Fruit fly (Drosophila melanogaster) whole organism, embryonic: Measurements from ENCODE around the gene Arp1.

Experiments used
- CG11504 ChIP-seq: fragments of 200-800 bp; sonication (Bioruptor generic); optimal IDR thresholded peaks from 3 replicates; lab custom pipeline; 2019; ENCODE audit warnings: missing biosample characterization, mild to moderate bottlenecking, missing genetic modification characterization, moderate library complexity
- CG11560 ChIP-seq: fragments of 200-800 bp; sonication (Bioruptor generic); IDR thresholded peaks from 3 replicates; pipeline ENCODE4 v1.3.6; 2022; ENCODE audit warnings: missing biosample characterization, missing genetic modification characterization
- CG12219 ChIP-seq: fragments of 200-800 bp; sonication (Bioruptor generic); optimal IDR thresholded peaks from 3 replicates; lab custom pipeline; 2018; ENCODE audit warnings: missing biosample characterization, mild to moderate bottlenecking, missing genetic modification characterization
- CG12659 ChIP-seq: fragments of 200-800 bp; sonication (Bioruptor generic); optimal IDR thresholded peaks from 3 replicates; lab custom pipeline; 2017; ENCODE audit warnings: mild to moderate bottlenecking, missing biosample characterization, missing genetic modification reagents, missing genetic modification characterization
- CG13123 ChIP-seq: fragments of 200-800 bp; sonication (Bioruptor generic); optimal IDR thresholded peaks from 2 replicates; lab custom pipeline; 2016; ENCODE audit warnings: missing biosample characterization, missing genetic modification characterization
- CG15479 ChIP-seq: fragments of 200-800 bp; sonication (Bioruptor generic); optimal IDR thresholded peaks from 3 replicates; lab custom pipeline; 2019; ENCODE audit warnings: missing biosample characterization, mild to moderate bottlenecking, missing genetic modification characterization, moderate library complexity
- CG17328 ChIP-seq: fragments of 200-800 bp; sonication (Bioruptor generic); IDR thresholded peaks from 2 replicates; pipeline ENCODE4 v1.3.6; 2022; ENCODE audit warnings: missing biosample characterization, missing genetic modification characterization
- CG17612 ChIP-seq: fragments of 200-800 bp; sonication (Bioruptor generic); IDR thresholded peaks from 2 replicates; pipeline ENCODE4 v1.3.6; 2022; ENCODE audit warnings: missing biosample characterization, missing genetic modification characterization
- CG18619 ChIP-seq: fragments of 200-800 bp; sonication (Bioruptor generic); optimal IDR thresholded peaks from 3 replicates; lab custom pipeline; 2017; ENCODE audit warnings: missing biosample characterization, mild to moderate bottlenecking, missing genetic modification characterization
- CG2129 ChIP-seq: fragments of 200-800 bp; sonication (Bioruptor generic); IDR thresholded peaks from 2 replicates; pipeline ENCODE4 v1.3.6; 2022; ENCODE audit warnings: missing biosample characterization, missing genetic modification characterization; ENCODE audit not compliant: partially characterized antibody
- CG31441 ChIP-seq: fragments of 200-800 bp; sonication (Bioruptor generic); IDR thresholded peaks from 2 replicates; pipeline ENCODE4 v1.3.6; 2022; ENCODE audit warnings: missing biosample characterization, missing genetic modification characterization
- CG33213 ChIP-seq: fragments of 200-800 bp; sonication (Bioruptor generic); optimal IDR thresholded peaks from 3 replicates; lab custom pipeline; 2016; ENCODE audit warnings: missing biosample characterization, missing genetic modification characterization
- CG4404 ChIP-seq: fragments of 200-800 bp; sonication (Bioruptor generic); IDR thresholded peaks from 2 replicates; pipeline ENCODE4 v1.3.6; 2022; ENCODE audit warnings: missing biosample characterization, missing genetic modification characterization
- CG5953 ChIP-seq: fragments of 200-800 bp; sonication (Bioruptor generic); IDR thresholded peaks from 2 replicates; pipeline ENCODE4 v1.3.6; 2022; ENCODE audit warnings: missing biosample characterization, missing genetic modification characterization
- CG6272 ChIP-seq: fragments of 200-800 bp; sonication (Bioruptor generic); IDR thresholded peaks from 2 replicates; pipeline ENCODE4 v1.3.6; 2022; ENCODE audit warnings: missing biosample characterization, missing genetic modification characterization
- CG7839 ChIP-seq: fragments of 200-800 bp; sonication (Bioruptor generic); optimal IDR thresholded peaks from 3 replicates; lab custom pipeline; 2018; ENCODE audit warnings: missing biosample characterization, mild to moderate bottlenecking, missing genetic modification characterization, moderate library complexity
- CHES-1-like ChIP-seq: fragments of 200-800 bp; sonication (Bioruptor generic); optimal IDR thresholded peaks from 2 replicates; lab custom pipeline; 2016; ENCODE audit warnings: missing biosample characterization, missing genetic modification characterization
- CoRest ChIP-seq: fragments of 200-800 bp; sonication (Bioruptor generic); optimal IDR thresholded peaks from 3 replicates; lab custom pipeline; 2018; ENCODE audit warnings: missing biosample characterization, mild to moderate bottlenecking, missing genetic modification characterization, moderate library complexity
- Dek ChIP-seq: fragments of 200-800 bp; sonication (Bioruptor generic); optimal IDR thresholded peaks from 3 replicates; lab custom pipeline; 2019; ENCODE audit warnings: missing biosample characterization, mild to moderate bottlenecking, missing genetic modification characterization, moderate library complexity
- Dll ChIP-seq: fragments of 200-800 bp; sonication (Bioruptor generic); IDR thresholded peaks from 4 replicates; pipeline ENCODE4 v1.3.6; 2022; ENCODE audit warnings: missing biosample characterization, missing genetic modification characterization; ENCODE audit not compliant: partially characterized antibody
- Fer2 ChIP-seq: fragments of 200-800 bp; sonication (Bioruptor generic); optimal IDR thresholded peaks from 2 replicates; lab custom pipeline; 2018; ENCODE audit warnings: missing biosample characterization, mild to moderate bottlenecking, missing genetic modification characterization, moderate library complexity
- Hr51 ChIP-seq, 2 experiments: fragments of 200-800 bp; sonication (Bioruptor generic); optimal IDR thresholded peaks; 2 replicates in 1 of 2; 3 replicates in 1 of 2; lab custom pipeline; 2016 to 2018; ENCODE audit warnings: missing biosample characterization in 2 of 2, missing genetic modification characterization in 2 of 2, mild to moderate bottlenecking in 1 of 2, moderate library complexity in 1 of 2
- Side ChIP-seq: fragments of 200-800 bp; sonication (Bioruptor generic); optimal IDR thresholded peaks from 2 replicates; lab custom pipeline; 2016; ENCODE audit warnings: missing biosample characterization, missing genetic modification characterization
- chinmo ChIP-seq: fragments of 200-800 bp; sonication (Bioruptor generic); IDR thresholded peaks from 4 replicates; pipeline ENCODE4 v1.3.6; 2022; ENCODE audit warnings: missing biosample characterization, missing genetic modification characterization; ENCODE audit not compliant: partially characterized antibody
- ci ChIP-seq: fragments of 200-800 bp; sonication (Bioruptor generic); IDR thresholded peaks from 3 replicates; pipeline ENCODE4 v1.3.6; 2022; ENCODE audit warnings: missing biosample characterization, missing genetic modification characterization
- corto ChIP-seq: fragments of 200-800 bp; sonication (Bioruptor generic); optimal IDR thresholded peaks from 2 replicates; lab custom pipeline; 2016; ENCODE audit warnings: missing biosample characterization, mild to moderate bottlenecking, missing genetic modification characterization, moderate library complexity
- dysf ChIP-seq: fragments of 200-800 bp; sonication (Bioruptor generic); IDR thresholded peaks from 3 replicates; pipeline ENCODE4 v1.3.6; 2022; ENCODE audit warnings: missing biosample characterization, missing genetic modification characterization
- en ChIP-seq: fragments of 200-800 bp; sonication (Bioruptor generic); optimal IDR thresholded peaks from 2 replicates; lab custom pipeline; 2016; ENCODE audit warnings: missing biosample characterization, missing genetic modification characterization
- insv ChIP-seq, 2 experiments: fragments of 200-800 bp; sonication (Bioruptor generic); optimal IDR thresholded peaks; 3 replicates each; lab custom pipeline; 2016 to 2018; ENCODE audit warnings: missing biosample characterization in 2 of 2, missing genetic modification characterization in 2 of 2
- lola ChIP-seq, 3 experiments: fragments of >200 bp in 2 of 3; fragments of 200-800 bp in 1 of 3; sonication (Bioruptor generic) in 1 of 3; optimal IDR thresholded peaks; 2 replicates each; lab custom pipeline; 2017 to 2019; ENCODE audit warnings: missing biosample characterization in 3 of 3, missing genetic modification characterization in 3 of 3, mild to moderate bottlenecking in 1 of 3, moderate library complexity in 1 of 3
- luna ChIP-seq: fragments of 200-800 bp; sonication (Bioruptor generic); optimal IDR thresholded peaks from 2 replicates; lab custom pipeline; 2016; ENCODE audit warnings: missing biosample characterization, missing genetic modification characterization
- mam ChIP-seq: fragments of 200-800 bp; sonication (Bioruptor generic); optimal IDR thresholded peaks from 3 replicates; lab custom pipeline; 2016; ENCODE audit warnings: missing biosample characterization, missing genetic modification characterization
- row ChIP-seq: fragments of 200-800 bp; sonication (Bioruptor generic); IDR thresholded peaks from 3 replicates; pipeline ENCODE4 v1.3.6; 2022; ENCODE audit warnings: missing biosample characterization, missing genetic modification characterization
- sima ChIP-seq: fragments of 200-800 bp; sonication (Bioruptor generic); optimal IDR thresholded peaks from 2 replicates; lab custom pipeline; 2016; ENCODE audit warnings: missing biosample characterization, missing genetic modification characterization
- slou ChIP-seq: fragments of 200-800 bp; sonication (Bioruptor generic); optimal IDR thresholded peaks from 3 replicates; lab custom pipeline; 2016; ENCODE audit warnings: missing biosample characterization, missing genetic modification characterization
- stwl ChIP-seq: fragments of 200-800 bp; sonication (Bioruptor generic); optimal IDR thresholded peaks from 3 replicates; lab custom pipeline; 2018; ENCODE audit warnings: missing biosample characterization, mild to moderate bottlenecking, missing genetic modification characterization, moderate library complexity
- tna ChIP-seq: fragments of 200-800 bp; sonication (Bioruptor generic); IDR thresholded peaks from 2 replicates; pipeline ENCODE4 v1.3.6; 2022; ENCODE audit warnings: missing biosample characterization, missing genetic modification characterization; ENCODE audit not compliant: partially characterized antibody
- trh ChIP-seq: fragments of 200-800 bp; sonication (Bioruptor generic); optimal IDR thresholded peaks from 2 replicates; lab custom pipeline; 2016; ENCODE audit warnings: missing biosample characterization, missing genetic modification characterization
- zfh2 ChIP-seq: fragments of 200-800 bp; sonication (Bioruptor generic); optimal IDR thresholded peaks from 2 replicates; lab custom pipeline; 2016; ENCODE audit warnings: missing biosample characterization, missing genetic modification characterization

The Arp1 gene

DNA sequence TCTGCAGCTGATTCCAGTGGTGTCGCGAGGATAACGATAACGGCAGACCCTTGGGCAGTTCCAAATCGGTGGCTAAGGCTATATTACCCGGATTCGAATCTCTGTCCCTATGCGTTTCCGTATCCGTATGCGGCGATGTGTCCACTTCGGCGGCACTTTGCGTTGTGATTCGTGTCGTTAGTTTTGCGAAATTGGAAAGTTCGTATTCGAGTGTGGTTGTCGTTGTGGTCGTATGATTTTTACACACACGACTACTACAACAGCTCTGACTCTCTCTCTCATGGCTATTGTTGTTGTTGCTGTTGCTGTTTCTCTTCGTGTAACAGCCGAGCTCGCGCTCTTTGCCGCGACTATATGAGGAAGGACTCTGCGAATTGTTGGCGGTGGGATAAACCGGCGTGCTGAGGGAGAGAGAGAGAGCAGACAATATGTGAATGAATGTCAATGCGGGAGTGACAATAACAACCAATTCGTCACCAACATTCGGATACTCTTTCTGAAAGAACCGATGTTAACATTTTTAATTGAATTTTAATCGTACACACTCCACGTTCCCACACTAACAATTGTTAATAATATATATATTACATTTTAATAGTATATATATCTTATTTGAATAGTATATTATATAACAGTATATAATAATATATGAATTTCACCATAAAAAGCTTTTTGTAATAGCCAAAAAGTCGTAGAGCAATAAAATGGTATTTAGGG lies 28.2 kb downstream of the Arp1 start (continued):
- TF ChIP-seq luna (GFP tag; lab: Kevin White, UChicago) (peak; percentile 35), corto (GFP tag; lab: Kevin White, UChicago) (no peak), CoRest (tag; lab: Kevin White, UChicago) (peak; percentile 23), CG17328 (GFP tag; lab: Robert Waterston, UW) (no peak), CG4404 (no peak), Fer2 (peak; percentile 33), CG18619 (GFP tag; lab: Kevin White, UChicago) (peak; percentile 5), row (GFP tag; lab: Robert Waterston, UW) (peak; percentile 76), CG11504 (tag; lab: Kevin White, UChicago) (peak; percentile 63), Hr51 (GFP tag; optimal IDR thresholded peaks at IDR 0.05; lab: Kevin White, UChicago) (peak in 1 of 2 experiments; percentile 67), CG7839 (tag; lab: Kevin White, UChicago) (peak; percentile 67), CG5953 (GFP tag; lab: Robert Waterston, UW) (no peak), CG13123 (GFP tag; lab: Kevin White, UChicago) (no peak), zfh2 (GFP tag; lab: Kevin White, UChicago) (no peak), chinmo (GFP tag; lab: Robert Waterston, UW) (0 out of 4 replicates have a peak, but pooled peaks have one; percentile 79), slou (GFP tag; lab: Kevin White, UChicago) (no peak), mam (GFP tag; lab: Kevin White, UChicago) (no peak), dysf (GFP tag; lab: Robert Waterston, UW) (peak; percentile 47; the same call in 1 of the 3 replicates), CG15479 (GFP tag; lab: Kevin White, UChicago) (peak; percentile 80), Dll (GFP tag; lab: Robert Waterston, UW) (no peak), Side (GFP tag; lab: Kevin White, UChicago) (no peak), CG11560 (tag; lab: Robert Waterston, UW) (no peak), CG31441 (GFP tag; lab: Robert Waterston, UW) (peak; percentile 41), trh (GFP tag; lab: Kevin White, UChicago) (no peak), ci (GFP tag; lab: Robert Waterston, UW) (no peak), sima (no peak), stwl (tag; lab: Kevin White, UChicago) (no peak), CHES-1-like (no peak), en (GFP tag; lab: Kevin White, UChicago) (no peak), insv (GFP tag; optimal IDR thresholded peaks at IDR 0.05; lab: Kevin White, UChicago) (no peak), CG6272 (GFP tag; lab: Robert Waterston, UW) (no peak), CG12219 (GFP tag; lab: Kevin White, UChicago) (no peak), CG2129 (GFP tag; lab: Robert Waterston, UW) (no peak), Dek (tag; lab: Kevin White, UChicago) (peak; percentile 37), tna (GFP tag; lab: Robert Waterston, UW) (peak; percentile 49; the same call in 1 of the 2 replicates), CG12659 (GFP tag; lab: Kevin White, UChicago) (peak; percentile 24), lola (GFP tag; optimal IDR thresholded peaks at IDR 0.05; lab: Kevin White, UChicago) (peak in 1 of 3 experiments; percentile 12), CG33213 (no peak), CG17612 (GFP tag; lab: Robert Waterston, UW) (no peak)
